Worm (Caenorhabditis elegans) whole organism, L3 larva: ENCODE results near the gene dpy-6.

Source experiments
- ceh-9 ChIP-seq: sonication (generic microtip); optimal IDR thresholded peaks from 2 replicates; lab custom pipeline; 2018; ENCODE audit warnings: missing biosample characterization, missing genetic modification characterization
- mdl-1 ChIP-seq: fragments of 150-350 bp; optimal IDR thresholded peaks from 2 replicates; lab custom pipeline; 2014; ENCODE audit warnings: missing biosample characterization, missing genetic modification characterization

Gene dpy-6

DNA sequence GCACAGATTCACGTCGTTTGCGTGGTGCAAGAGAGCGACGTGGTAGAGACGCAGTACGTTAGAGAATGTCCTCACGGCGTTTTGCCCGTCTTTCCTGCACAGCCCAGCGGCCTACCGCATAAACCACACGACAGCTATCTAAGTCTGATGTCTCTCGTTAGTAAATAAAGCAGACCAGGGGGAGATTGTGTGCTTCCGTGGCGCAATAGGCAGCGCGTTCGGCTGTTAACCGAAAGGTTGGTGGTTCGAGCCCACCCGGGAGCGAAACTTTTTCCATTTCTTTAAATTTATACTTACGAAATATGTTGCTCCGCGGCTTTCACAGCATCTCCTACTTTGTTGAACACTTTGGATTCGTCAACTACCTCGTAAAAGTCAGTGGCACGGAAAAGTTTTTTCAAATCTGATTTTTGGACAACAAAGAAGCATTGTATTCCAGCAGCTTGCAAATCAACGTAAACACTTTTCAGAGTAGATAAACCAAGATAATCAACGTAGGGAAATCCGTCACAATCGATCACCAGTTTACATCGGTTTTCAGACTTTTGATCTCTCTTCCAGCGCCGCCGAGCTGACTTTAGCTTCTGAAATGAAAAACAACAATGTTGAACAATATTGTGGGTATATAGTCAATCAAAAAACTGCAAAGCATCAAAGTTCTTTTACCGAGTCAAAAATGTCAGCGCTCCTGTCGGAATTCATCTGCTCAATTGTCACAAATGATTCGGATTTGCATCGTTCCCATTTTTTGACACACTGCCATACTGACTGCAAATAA is 50.9 kb downstream of the dpy-6 start (continued):
- TF ChIP-seq mdl-1 (peak; percentile 64), ceh-9 (tag; lab: Kevin White, UChicago) (no peak)
- TF ChIP-seq, all 47 proteins: peak for 30
